Worm (Caenorhabditis elegans): ENCODE results near the gene srg-57.
A peak's percentile ranks its signal among the peaks of the same experiment; 100 is the strongest.

srg-57 gene

ce11 chrV:2716933-2717332 lies 17.3 kb downstream of the srg-57 start:
- TF ChIP-seq F37B4.10 (GFP tag; IDR thresholded peaks at IDR 0.05) (0 out of 2 replicates have a peak, but pooled peaks have one; percentile 65), hmg-1.2 (GFP tag; IDR thresholded peaks at IDR 0.05) (peak; percentile 25; the same call in 1 of the 2 replicates), zfh-2 (GFP tag; conservative IDR thresholded peaks at IDR 0.05) (peak; percentile 84), egrh-3 (GFP tag; IDR thresholded peaks at IDR 0.05) (peak; percentile 49; the same call in 1 of the 2 replicates), ztf-3 (GFP tag; optimal IDR thresholded peaks at IDR 0.05) (no peak), pbrm-1 (GFP tag; IDR thresholded peaks at IDR 0.05) (peak; percentile 37; the same call in 1 of the 2 replicates), lsy-27 (tag; optimal IDR thresholded peaks at IDR 0.05; ENCODE audit: borderline replicate concordance, insufficient read depth) (no peak), snpc-4 (GFP tag; optimal IDR thresholded peaks at IDR 0.05) (no peak), snpc-4 (tag; optimal IDR thresholded peaks at IDR 0.05) (peak in 2 of 4 experiments; percentile 71 to 89)

ce11 chrV:2713532-2713931 lies 20.7 kb downstream of the srg-57 start, which contains the start of gene srt-28:
Gene srt-28 (minus strand): TSS chrV:2713632.
- TF ChIP-seq Y56A3A.18 (GFP tag; IDR thresholded peaks at IDR 0.05) (no peak), lsl-1 (GFP tag; optimal IDR thresholded peaks at IDR 0.05) (no peak), nhr-90 (tag; optimal IDR thresholded peaks at IDR 0.05) (no peak), hsf-1 (GFP tag; IDR thresholded peaks at IDR 0.05) (no peak), madf-6 (GFP tag; IDR thresholded peaks at IDR 0.05) (no peak), mcd-1 (GFP tag; IDR thresholded peaks at IDR 0.05) (no peak), mxl-1 (tag; optimal IDR thresholded peaks at IDR 0.05) (no peak), rcor-1 (GFP tag; IDR thresholded peaks at IDR 0.05) (no peak), ztf-6 (GFP tag; IDR thresholded peaks at IDR 0.05) (no peak), nhr-27 (tag; optimal IDR thresholded peaks at IDR 0.05) (no peak), nhr-179 (tag; optimal IDR thresholded peaks at IDR 0.05) (no peak), B0019.2 (GFP tag; conservative IDR thresholded peaks at IDR 0.05) (no peak), ztf-28 (GFP tag; IDR thresholded peaks at IDR 0.05) (no peak), die-1 (tag; optimal IDR thresholded peaks at IDR 0.05) (no peak), dpff-1 (tag; optimal IDR thresholded peaks at IDR 0.05) (no peak), sea-2 (GFP tag; IDR thresholded peaks at IDR 0.05) (no peak)

DNA sequence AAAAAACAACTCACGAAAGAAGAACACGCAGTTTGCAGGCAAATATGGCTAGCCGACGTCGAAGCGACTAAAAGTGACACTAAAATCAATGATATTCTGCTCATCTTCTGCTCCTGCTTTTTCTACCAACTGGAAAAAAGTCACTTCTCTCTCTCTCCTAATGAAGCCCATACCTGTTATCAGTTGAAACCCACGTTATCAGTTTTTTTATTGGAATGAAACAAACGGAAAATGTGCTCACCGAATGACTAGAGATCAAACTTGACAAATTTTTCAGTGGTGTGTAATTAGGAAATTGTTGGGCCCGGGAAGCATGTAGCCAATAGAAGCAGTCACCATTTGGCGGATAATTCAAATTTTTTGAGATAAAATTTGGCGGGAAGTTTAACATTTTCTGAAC lies 22.8 kb downstream of the srg-57 start, which contains the start of gene C24B9.3:
Gene C24B9.3 (minus strand): TSS at position 171 of the 400 bp plus-strand sequence.
- TF ChIP-seq nhr-80 (tag; optimal IDR thresholded peaks at IDR 0.05) (peak; percentile 79), snpc-1.1 (tag; optimal IDR thresholded peaks at IDR 0.05; ENCODE audit: insufficient read depth) (no peak)

DNA sequence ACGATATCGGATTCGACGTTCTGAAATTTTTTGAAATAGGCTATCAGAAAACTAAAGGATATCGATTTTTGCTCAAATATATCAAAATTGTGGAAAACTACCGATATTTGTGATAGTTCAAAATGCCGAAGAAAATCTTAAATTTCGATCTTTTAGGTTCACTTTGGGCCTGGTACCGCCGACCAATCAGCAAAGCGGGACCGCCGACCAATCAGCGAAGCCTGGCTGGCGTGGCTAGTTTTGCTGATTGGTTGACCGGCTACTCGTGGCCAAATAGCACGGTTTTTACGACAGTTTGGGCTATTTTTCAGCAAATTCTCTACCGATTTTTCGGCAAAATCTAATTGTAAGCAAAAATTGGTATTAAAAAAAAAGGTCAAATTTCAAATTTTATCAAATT lies 24.1 kb downstream of the srg-57 start:
- no peak for TF ChIP-seq tbx-9 (tag; optimal IDR thresholded peaks at IDR 0.05; ENCODE audit: borderline replicate concordance)
- TF ChIP-seq ztf-3 (GFP tag; optimal IDR thresholded peaks at IDR 0.05): no peak
- no peak for TF ChIP-seq aptf-3 (GFP tag; IDR thresholded peaks at IDR 0.05)
- TF ChIP-seq rcor-1 (GFP tag; IDR thresholded peaks at IDR 0.05): no peak
- no peak for TF ChIP-seq F39B2.1 (GFP tag; IDR thresholded peaks at IDR 0.05)
- no peak for TF ChIP-seq zfh-2 (GFP tag; conservative IDR thresholded peaks at IDR 0.05)
- no peak for TF ChIP-seq madf-10 (tag; optimal IDR thresholded peaks at IDR 0.05)
- TF ChIP-seq ets-4 (GFP tag; optimal IDR thresholded peaks at IDR 0.05): no peak
- TF ChIP-seq K11D2.4 (GFP tag; IDR thresholded peaks at IDR 0.05): no peak
- TF ChIP-seq lir-1 (GFP tag; conservative IDR thresholded peaks at IDR 0.05): no peak
- TF ChIP-seq ztf-26 (tag; optimal IDR thresholded peaks at IDR 0.05): no peak

Measured in whole organism, young adult.